Fruit fly (Drosophila melanogaster): ENCODE data around the gene CG2975.

Gene CG2975

DNA sequence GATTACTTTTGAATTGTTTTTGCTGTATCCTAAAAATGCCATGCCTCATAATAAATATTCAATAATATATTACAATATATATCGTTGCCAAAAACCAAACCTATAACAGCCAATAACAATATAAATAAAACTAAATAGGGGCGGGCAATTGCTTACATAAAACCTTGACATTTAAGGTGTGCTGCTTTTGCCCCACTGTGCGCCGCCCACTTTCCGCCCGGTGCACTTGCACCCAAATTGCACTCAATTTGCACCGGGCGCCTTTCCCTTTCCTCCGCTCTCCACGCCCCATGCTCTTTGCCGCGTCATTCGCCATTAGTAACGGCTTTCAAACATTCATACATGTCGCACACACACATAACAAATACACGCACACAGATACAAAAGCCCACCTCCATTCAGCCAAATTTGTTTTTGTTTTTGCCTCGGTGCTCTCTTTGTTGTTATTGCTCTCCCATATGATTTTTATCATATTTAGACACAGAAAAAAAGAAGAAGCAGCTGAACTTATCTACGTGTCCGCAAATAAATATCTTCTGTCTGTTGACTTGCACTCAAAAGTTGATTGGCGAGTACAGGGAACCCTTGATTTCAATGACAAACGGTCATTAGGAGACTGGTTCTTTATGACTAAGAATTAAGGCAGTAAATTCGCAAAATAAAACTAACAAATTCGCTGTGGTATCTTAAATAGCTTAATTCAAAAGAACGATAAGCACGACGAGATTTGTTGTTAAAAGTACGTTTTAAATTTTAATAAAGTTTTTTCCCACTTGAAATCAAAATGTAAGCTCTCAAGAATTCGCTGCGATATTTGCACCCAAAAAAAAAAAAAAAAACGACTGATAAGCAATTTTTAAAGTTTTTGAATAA is 18.2 kb downstream of the CG2975 start (continued):
- TF ChIP-seq schlank (tag; optimal IDR thresholded peaks at IDR 0.05) (no peak), CG7839 (tag; optimal IDR thresholded peaks at IDR 0.05) (peak; percentile 17), ken (GFP tag; IDR thresholded peaks at IDR 0.05) (peak; percentile 58; the same call in 1 of the 3 replicates), CG13424 (tag; optimal IDR thresholded peaks at IDR 0.05) (peak; percentile 2), CG13775 (GFP tag; optimal IDR thresholded peaks at IDR 0.05) (no peak), gfzf (GFP tag; optimal IDR thresholded peaks at IDR 0.05) (no peak), sd (tag; optimal IDR thresholded peaks at IDR 0.05) (peak; percentile 66), CG6813 (GFP tag; optimal IDR thresholded peaks at IDR 0.05) (no peak), CG13296 (GFP tag; optimal IDR thresholded peaks at IDR 0.05) (peak; percentile 20), CG6689 (GFP tag; IDR thresholded peaks at IDR 0.05) (0 out of 2 replicates have a peak, but pooled peaks have one; percentile 23), gem (tag; optimal IDR thresholded peaks at IDR 0.05) (peak; percentile 42), CG15479 (GFP tag; optimal IDR thresholded peaks at IDR 0.05) (peak; percentile 74), CG3281 (GFP tag; optimal IDR thresholded peaks at IDR 0.05) (peak; percentile 23), CG42726 (GFP tag; IDR thresholded peaks at IDR 0.05; ENCODE audit: partially characterized antibody) (0 out of 2 replicates have a peak, but pooled peaks have one; percentile 18), chm (GFP tag; IDR thresholded peaks at IDR 0.05) (no peak), ab (GFP tag; optimal IDR thresholded peaks at IDR 0.05) (no peak), tgo (GFP tag; IDR thresholded peaks at IDR 0.05) (0 out of 3 replicates have a peak, but pooled peaks have one; percentile 24), mirr (GFP tag; optimal IDR thresholded peaks at IDR 0.05) (peak; percentile 84), scrt (GFP tag; optimal IDR thresholded peaks at IDR 0.05) (peak; percentile 43), CG17385 (GFP tag; optimal IDR thresholded peaks at IDR 0.05) (peak; percentile 86), tin (GFP tag; optimal IDR thresholded peaks at IDR 0.05) (peak; percentile 7), CG10209 (GFP tag; optimal IDR thresholded peaks at IDR 0.05) (peak; percentile 2), Sox100B (GFP tag; optimal IDR thresholded peaks at IDR 0.05) (peak; percentile 11), chif (GFP tag; optimal IDR thresholded peaks at IDR 0.05) (no peak), CG13894 (tag; optimal IDR thresholded peaks at IDR 0.05) (peak; percentile 43), hb (GFP tag; IDR thresholded peaks at IDR 0.05; ENCODE audit: partially characterized antibody) (no peak), kay (GFP tag; optimal IDR thresholded peaks at IDR 0.05) (peak; percentile 28), Trl (optimal IDR thresholded peaks at IDR 0.05) (peak; percentile 26 to 43), Trl (GFP tag; optimal IDR thresholded peaks at IDR 0.05) (peak; percentile 2), Sox102F (GFP tag; optimal IDR thresholded peaks at IDR 0.05) (peak; percentile 43), shn (GFP tag; optimal IDR thresholded peaks at IDR 0.05) (peak; percentile 8), CG2120 (GFP tag; optimal IDR thresholded peaks at IDR 0.05) (peak; percentile 31), CG2199 (GFP tag; IDR thresholded peaks at IDR 0.05) (0 out of 3 replicates have a peak, but pooled peaks have one; percentile 20), aop (GFP tag; IDR thresholded peaks at IDR 0.05) (no peak), CG13624 (GFP tag; optimal IDR thresholded peaks at IDR 0.05) (no peak), CG9727 (GFP tag; optimal IDR thresholded peaks at IDR 0.05) (peak; percentile 2), bcd (GFP tag; optimal IDR thresholded peaks at IDR 0.05) (no peak), ERR (GFP tag; optimal IDR thresholded peaks at IDR 0.05) (peak; percentile 19), grn (GFP tag; optimal IDR thresholded peaks at IDR 0.05) (peak; percentile 85), Dref (GFP tag; IDR thresholded peaks at IDR 0.05) (no peak), E2f1 (GFP tag; IDR thresholded peaks at IDR 0.05) (no peak), sqz (GFP tag; optimal IDR thresholded peaks at IDR 0.05) (peak; percentile 41), ash1 (GFP tag; optimal IDR thresholded peaks at IDR 0.05) (peak; percentile 20), Side (GFP tag; optimal IDR thresholded peaks at IDR 0.05) (peak; percentile 3), gro (GFP tag; optimal IDR thresholded peaks at IDR 0.05) (peak; percentile 29), B-H2 (GFP tag; optimal IDR thresholded peaks at IDR 0.05) (peak; percentile 46), Ssrp (tag; optimal IDR thresholded peaks at IDR 0.05) (peak; percentile 55), ci (GFP tag; IDR thresholded peaks at IDR 0.05) (peak; percentile 20; the same call in 1 of the 3 replicates)

Measured in whole organism, embryonic.